Fruit fly (Drosophila melanogaster): ENCODE data around the gene HP5.

HP5 gene

DNA sequence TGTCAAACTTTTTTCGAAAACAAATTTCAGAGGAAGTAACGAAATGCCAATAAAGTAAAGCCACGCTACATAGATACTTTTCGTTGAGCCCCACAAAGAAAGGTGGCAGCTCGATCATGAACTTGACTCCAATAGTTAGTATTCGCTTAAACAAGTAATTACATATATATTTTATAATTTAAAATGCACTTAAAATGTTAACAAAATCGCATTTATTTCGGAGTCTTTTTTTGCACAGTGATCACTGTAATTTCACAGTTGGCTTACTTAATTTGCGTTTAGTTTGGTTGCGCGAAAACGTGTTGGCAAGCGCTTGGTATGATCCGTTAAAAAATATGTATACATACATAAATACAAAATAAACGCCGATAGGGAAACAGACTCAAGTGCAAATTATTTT is 3.0 kb upstream of the HP5 start:
- TF ChIP-seq EcR (GFP tag; optimal IDR thresholded peaks at IDR 0.05): no peak
- TF ChIP-seq usp (GFP tag; optimal IDR thresholded peaks at IDR 0.05): no peak
- TF ChIP-seq pan (optimal IDR thresholded peaks at IDR 0.05): no peak
- TF ChIP-seq psq (optimal IDR thresholded peaks at IDR 0.05): no peak
- TF ChIP-seq Dll (optimal IDR thresholded peaks at IDR 0.05): no peak
- no peak for TF ChIP-seq CG8478 (optimal IDR thresholded peaks at IDR 0.05)

DNA sequence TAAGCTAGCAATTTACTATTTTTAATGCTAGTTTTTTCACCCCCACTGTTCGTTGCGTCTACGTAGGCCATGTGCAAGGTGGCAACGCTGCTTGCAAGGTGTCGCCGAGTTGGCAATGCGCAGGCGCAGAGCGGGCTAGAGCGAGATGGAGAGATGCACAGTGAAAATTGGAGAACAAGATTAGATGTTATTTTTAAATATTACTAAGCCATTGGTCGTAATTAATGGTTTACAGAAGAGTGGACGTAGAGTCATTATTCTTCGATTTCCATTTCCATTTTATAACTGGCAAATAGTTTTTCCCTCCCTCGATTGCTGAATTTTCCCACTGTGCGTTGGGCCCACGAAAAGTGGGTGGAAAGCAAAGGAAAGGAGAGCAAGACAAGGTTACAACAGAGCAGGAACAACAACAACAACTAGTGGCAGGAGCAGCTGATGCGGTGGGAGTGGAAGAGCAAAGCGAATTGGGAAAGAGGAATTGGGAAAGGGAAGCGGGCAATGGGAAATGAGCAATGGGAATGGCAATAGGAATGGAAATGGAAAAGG is 1.7 kb upstream of the HP5 start:
- TF ChIP-seq Dll (optimal IDR thresholded peaks at IDR 0.05) (no peak), EcR (GFP tag; optimal IDR thresholded peaks at IDR 0.05) (no peak), pan (optimal IDR thresholded peaks at IDR 0.05) (no peak), usp (GFP tag; optimal IDR thresholded peaks at IDR 0.05) (no peak), CG8478 (optimal IDR thresholded peaks at IDR 0.05) (no peak), psq (optimal IDR thresholded peaks at IDR 0.05) (no peak)

DNA sequence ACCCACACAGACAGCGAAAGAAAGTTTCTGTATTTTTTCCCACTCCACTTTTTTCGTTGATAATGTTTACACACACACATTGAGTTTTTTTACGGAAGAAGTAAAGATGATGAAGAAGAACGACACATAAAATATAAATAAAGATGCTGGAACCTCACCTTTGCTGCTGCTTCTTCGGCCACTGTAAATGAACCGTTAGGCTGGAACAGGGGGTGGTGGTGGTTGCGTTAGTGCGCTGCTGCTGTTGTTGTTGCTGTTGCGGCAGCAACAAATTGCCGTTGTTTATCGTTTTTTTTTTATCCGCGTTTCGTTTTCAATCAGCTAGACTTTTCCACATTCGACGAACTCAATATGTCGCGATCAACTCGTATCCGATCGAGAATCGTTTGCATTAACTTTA is 948 bp upstream of the HP5 start:
- TF ChIP-seq CG8478 (optimal IDR thresholded peaks at IDR 0.05): no peak
- TF ChIP-seq psq (optimal IDR thresholded peaks at IDR 0.05): no peak
- TF ChIP-seq usp (GFP tag; optimal IDR thresholded peaks at IDR 0.05): no peak
- TF ChIP-seq Dll (optimal IDR thresholded peaks at IDR 0.05): no peak
- TF ChIP-seq EcR (GFP tag; optimal IDR thresholded peaks at IDR 0.05): no peak
- no peak for TF ChIP-seq pan (optimal IDR thresholded peaks at IDR 0.05)

DNA sequence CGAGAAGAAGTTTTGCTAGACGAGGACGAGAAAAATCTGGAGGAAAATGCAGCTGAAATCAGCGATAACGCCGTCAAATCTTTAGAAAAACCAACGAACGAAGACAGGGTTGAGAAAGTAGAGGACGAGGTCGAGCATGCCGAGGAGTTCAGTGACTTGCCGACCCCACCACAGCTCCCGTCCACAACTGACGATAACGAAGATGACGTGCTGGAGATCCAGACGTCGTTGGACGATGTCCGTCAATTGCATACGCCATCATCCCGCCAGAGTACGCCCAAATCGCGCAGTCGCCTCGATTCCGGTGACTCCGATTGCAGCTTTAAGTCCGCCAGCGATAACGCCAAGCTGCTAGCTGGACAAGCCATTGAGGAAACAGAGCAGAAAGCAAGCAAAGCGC is 2.6 kb downstream of the HP5 start:
- TF ChIP-seq Dll (optimal IDR thresholded peaks at IDR 0.05) (no peak), CG8478 (optimal IDR thresholded peaks at IDR 0.05) (no peak), pan (optimal IDR thresholded peaks at IDR 0.05) (no peak), usp (GFP tag; optimal IDR thresholded peaks at IDR 0.05) (no peak), psq (optimal IDR thresholded peaks at IDR 0.05) (no peak), EcR (GFP tag; optimal IDR thresholded peaks at IDR 0.05) (no peak)

DNA sequence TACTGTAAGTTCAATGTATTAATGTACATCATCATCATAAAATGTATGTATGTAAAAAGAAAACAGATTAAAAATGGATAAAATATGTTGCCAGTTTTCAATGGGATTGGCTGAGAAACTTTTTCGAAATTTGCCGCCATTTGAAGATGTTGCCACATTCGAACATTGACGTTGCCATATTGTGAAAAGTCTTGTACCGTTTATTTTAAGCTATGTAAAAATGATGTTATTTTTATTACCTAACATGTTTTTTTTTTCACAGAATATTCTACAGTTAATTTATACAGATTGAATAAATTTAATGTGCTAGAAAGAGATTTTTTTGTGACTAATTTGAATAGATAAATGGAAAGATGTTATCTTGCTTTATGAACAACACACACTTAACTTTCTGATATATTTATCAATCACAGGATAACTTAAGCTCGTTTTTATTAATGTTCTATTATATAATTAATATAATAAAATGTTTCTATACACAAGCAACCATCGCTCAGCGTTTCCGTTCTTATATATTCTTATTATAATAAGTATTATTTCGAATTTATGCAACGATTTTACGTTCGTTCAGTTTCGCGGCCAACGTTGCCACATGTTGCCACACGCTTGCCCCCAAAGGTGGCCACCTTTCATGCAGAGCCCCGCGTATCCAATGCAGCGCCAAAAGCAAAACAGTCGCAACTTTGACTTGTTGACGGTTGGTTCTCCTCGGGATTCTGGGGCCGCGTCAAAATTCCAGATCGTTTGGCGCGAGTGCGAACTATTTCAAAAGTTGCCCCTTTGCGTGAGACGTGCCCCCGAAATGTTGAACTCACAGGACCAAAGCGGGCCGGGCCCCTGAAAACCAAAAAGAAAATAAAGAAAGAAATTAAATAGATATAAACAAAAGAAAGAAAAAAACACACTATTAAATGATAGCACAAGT is 4.6 kb downstream of the HP5 start, which contains the start of gene CG43155:
TSS of gene CG43155 (plus strand) at position 875 of the 925 bp plus-strand sequence.
- no peak for TF ChIP-seq EcR (GFP tag; optimal IDR thresholded peaks at IDR 0.05)
- no peak for TF ChIP-seq psq (optimal IDR thresholded peaks at IDR 0.05)
- no peak for TF ChIP-seq pan (optimal IDR thresholded peaks at IDR 0.05)
- TF ChIP-seq Dll (optimal IDR thresholded peaks at IDR 0.05): no peak
- no peak for TF ChIP-seq usp (GFP tag; optimal IDR thresholded peaks at IDR 0.05)
- no peak for TF ChIP-seq CG8478 (optimal IDR thresholded peaks at IDR 0.05)

DNA sequence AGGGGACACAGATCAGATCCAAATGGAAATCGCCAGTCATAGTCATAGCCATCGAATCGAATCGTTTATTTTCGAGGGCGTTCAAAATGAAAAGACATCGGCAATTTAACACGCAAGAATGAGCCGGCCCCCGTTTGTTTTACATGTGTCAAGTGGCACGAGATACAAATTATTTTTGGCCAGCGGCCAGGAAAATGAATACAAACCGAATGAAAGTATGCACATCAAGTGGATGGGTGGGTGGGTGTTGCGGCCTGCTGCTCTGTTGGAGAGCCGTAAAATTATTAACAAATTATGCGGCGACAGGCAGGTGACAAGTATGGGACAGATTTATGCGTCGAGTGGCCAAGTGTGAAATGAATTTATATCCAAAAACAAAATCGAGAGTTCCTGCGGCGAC is 9.5 kb downstream of the HP5 start:
- TF ChIP-seq psq (optimal IDR thresholded peaks at IDR 0.05): no peak
- TF ChIP-seq usp (GFP tag; optimal IDR thresholded peaks at IDR 0.05): no peak
- TF ChIP-seq CG8478 (optimal IDR thresholded peaks at IDR 0.05): no peak
- TF ChIP-seq Dll (optimal IDR thresholded peaks at IDR 0.05): no peak
- TF ChIP-seq EcR (GFP tag; optimal IDR thresholded peaks at IDR 0.05): no peak
- TF ChIP-seq pan (optimal IDR thresholded peaks at IDR 0.05): no peak

DNA sequence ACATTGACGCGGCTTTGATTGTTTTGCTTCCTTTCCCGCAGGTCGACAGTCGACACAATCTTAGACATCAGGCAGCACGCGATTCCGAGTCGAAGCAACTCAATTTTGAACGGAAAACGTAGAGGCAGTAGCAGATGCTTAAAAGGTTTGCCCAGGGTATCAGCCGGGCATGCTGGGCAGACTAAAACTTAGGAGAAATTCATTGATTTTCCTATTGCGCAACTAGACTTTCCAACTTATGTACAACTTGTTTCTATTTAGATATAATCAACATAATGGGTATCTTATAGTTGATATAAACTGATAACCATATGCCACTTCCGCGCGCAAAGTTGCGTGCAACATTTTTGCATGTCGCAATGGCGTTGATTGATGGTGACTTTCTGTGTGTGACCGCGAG is 12.2 kb downstream of the HP5 start:
- TF ChIP-seq pan (optimal IDR thresholded peaks at IDR 0.05) (no peak), Dll (optimal IDR thresholded peaks at IDR 0.05) (no peak)

DNA sequence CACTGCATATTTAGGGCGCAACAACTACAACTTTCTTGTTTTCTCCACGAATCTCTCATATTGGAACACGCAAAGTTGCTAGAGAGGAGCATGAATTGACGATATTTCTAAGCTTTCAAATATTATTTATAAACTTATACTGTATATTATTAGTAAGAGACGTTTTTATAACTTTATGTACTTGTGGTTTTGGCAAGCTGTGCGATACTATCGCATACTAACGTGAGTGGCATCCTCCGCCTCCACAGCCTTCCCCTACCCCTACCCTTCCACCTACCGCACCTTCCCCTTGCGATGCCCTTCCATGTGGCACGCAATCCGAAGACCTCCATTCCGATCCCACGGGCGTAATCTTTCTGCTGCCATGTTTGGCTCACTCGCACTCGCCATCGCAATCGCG is 13.7 kb downstream of the HP5 start:
- TF ChIP-seq Dll (optimal IDR thresholded peaks at IDR 0.05): no peak

DNA sequence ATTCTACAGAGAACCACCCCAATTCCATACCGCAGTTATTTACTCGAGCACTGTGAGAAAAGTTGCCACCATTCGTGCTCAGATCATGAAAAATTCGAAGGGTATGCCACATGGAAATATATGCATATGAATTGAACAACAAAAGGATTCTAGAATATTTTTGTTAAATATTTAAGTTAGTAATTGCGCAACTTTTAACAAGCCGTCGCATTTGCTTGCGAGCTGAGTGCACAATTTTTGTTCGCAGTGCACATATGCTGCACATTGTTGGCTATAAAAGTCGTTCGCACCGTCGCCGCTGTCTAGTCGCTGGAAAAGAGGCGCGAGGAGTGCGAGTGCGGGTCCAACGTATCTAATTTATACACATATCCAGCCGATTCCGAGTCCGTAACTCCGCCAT is 22.2 kb downstream of the HP5 start, which contains the start of gene Cyp4g15:
TSS of gene Cyp4g15 (plus strand) at position 301 of the 400 bp plus-strand sequence.
- TF ChIP-seq Dll (optimal IDR thresholded peaks at IDR 0.05) (no peak), pan (optimal IDR thresholded peaks at IDR 0.05) (no peak), psq (optimal IDR thresholded peaks at IDR 0.05) (no peak), EcR (GFP tag; optimal IDR thresholded peaks at IDR 0.05) (no peak), CG8478 (optimal IDR thresholded peaks at IDR 0.05) (no peak), usp (GFP tag; optimal IDR thresholded peaks at IDR 0.05) (no peak)

DNA sequence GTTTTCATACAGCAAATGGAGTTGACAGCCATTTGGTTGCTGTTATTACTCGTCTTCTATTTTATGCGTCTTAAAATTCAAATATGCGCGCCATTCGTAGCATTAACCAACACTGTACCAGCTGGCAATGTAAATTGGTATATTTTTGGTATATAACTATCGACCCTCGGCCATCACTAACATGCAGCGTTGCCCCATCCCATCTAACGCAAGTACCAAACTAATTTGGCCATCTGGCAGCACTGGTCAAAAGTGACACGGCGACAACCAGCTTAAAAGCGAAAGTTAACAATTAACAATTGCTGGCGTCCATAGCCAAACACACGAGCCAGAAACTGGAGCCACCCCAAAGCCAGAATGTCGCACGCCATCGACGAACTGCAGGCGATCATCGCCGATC is 28.7 kb downstream of the HP5 start, which contains the start of gene Uba5:
TSS of gene Uba5 (plus strand) at position 222 of the 400 bp plus-strand sequence.
- TF ChIP-seq EcR (GFP tag; optimal IDR thresholded peaks at IDR 0.05): no peak
- TF ChIP-seq CG8478 (optimal IDR thresholded peaks at IDR 0.05): no peak

DNA sequence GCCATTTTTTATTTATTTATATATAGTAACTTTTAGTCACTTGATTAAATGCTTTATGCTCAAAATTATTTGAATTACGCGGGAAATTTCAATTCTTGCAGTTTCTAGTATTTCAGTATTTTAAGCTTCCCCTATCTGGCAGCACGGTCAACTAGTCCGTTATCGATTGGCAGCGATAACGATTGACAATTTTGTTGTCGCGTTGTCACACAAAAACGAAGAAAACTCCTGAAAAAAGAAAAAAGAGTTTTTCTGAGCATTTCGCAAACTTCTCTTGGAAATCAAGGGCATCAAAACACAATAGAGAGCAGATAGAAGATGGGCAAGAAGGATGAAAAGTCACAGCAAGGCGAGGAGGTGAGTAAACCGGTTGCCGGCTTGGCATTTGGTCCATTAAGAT is 30.5 kb downstream of the HP5 start, which contains the start of gene Spase25:
TSS of gene Spase25 (plus strand) at position 176 of the 400 bp plus-strand sequence.
- TF ChIP-seq EcR (GFP tag; optimal IDR thresholded peaks at IDR 0.05) (no peak), Dll (optimal IDR thresholded peaks at IDR 0.05) (no peak), CG8478 (optimal IDR thresholded peaks at IDR 0.05) (no peak), psq (optimal IDR thresholded peaks at IDR 0.05) (no peak), usp (GFP tag; optimal IDR thresholded peaks at IDR 0.05) (no peak), pan (optimal IDR thresholded peaks at IDR 0.05) (no peak)

DNA sequence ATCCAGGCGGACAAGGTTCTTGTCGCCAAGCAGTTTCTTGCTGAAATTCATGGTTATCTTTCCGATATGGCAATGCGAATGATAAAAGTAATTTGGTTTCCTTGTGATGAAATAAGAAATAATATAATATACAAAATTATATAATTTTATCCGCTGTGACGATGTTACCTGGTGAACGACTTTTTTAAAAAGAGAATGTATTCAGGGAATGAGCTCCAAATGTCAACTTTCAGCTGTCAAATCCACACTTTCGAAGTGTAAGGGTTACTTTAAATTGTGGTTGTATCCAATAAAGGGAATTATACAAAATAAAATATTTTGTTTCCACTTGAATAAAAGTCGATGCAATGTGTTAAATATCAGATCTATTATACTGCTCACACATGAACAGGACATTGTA is 36.9 kb downstream of the HP5 start, which contains the start of gene CG33235:
TSS of gene CG33235 (minus strand) at position 101 of the 400 bp plus-strand sequence.
- TF ChIP-seq psq (optimal IDR thresholded peaks at IDR 0.05) (no peak), EcR (GFP tag; optimal IDR thresholded peaks at IDR 0.05) (no peak), Dll (optimal IDR thresholded peaks at IDR 0.05) (no peak), pan (optimal IDR thresholded peaks at IDR 0.05) (no peak), CG8478 (optimal IDR thresholded peaks at IDR 0.05) (no peak), usp (GFP tag; optimal IDR thresholded peaks at IDR 0.05) (no peak)
